Worm (Caenorhabditis elegans) whole organism, L4/young adult: Measurements from ENCODE around the gene mltn-5.

Experiments used
- W03F9.2 ChIP-seq: fragments of 150-350 bp; optimal IDR thresholded peaks from 2 replicates; lab custom pipeline; 2014; ENCODE audit warnings: missing biosample characterization, missing genetic modification characterization
- him-1 ChIP-seq: sonication (generic microtip); optimal IDR thresholded peaks from 2 replicates; lab custom pipeline; 2016; ENCODE audit warnings: missing genotype, missing genetic modification reagents, missing genetic modification characterization, missing compliant biosample characterization

DNA sequence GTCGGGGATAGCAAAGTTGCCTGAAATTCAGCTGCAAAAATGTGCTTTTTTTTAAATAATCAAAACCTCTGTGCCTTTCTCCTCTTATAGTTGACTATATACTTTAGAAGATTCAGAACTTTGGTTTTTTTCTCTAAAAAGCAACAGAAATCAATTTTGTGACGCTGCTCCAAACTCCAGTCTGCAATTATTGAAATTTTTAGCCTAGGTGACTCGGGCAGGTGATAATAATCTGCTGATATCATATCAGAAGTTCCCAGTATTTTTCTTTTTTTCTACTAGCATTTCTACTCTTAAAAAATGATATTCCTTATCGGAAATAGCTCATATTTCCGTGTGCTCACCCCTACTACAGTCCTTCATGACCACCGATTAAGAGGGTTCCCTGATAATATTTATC lies 24.3 kb downstream of the mltn-5 start, which contains the start of gene sre-44:
- TF ChIP-seq him-1 = no peak
- no peak for TF ChIP-seq W03F9.2 (tag; lab: Kevin White, UChicago)
